Worm (Caenorhabditis elegans): ENCODE results near the gene gdi-1.
"Not testable (repeated sequence)": the region's sequence is repeated elsewhere in the genome, so short reads cannot be mapped to it uniquely, and the experiment has no call there.

gdi-1 gene

DNA sequence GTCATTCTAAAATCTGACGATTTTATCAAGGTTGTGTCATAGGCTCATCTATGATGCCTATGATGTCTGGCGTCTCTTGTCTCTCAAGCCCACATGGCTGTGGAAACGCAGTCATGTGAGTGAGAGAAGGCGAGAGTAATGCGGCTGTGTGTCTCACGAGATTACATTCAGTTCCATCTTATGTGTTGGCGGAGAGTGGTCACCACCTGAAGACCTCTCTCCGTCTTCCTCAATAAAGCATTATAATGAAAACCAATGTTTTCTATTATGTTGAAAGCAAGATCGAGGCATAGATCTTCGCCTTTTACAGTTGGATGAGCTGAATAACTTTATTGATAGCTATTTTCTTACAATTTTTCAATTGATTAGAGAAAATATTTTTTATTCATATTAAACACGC, 29.3 kb downstream of the gdi-1 start:
- TF ChIP-seq lir-1 (GFP tag; conservative IDR thresholded peaks at IDR 0.05), result peak; percentile 27; the same call in 1 of the 2 replicates
- TF ChIP-seq ceh-27 (GFP tag; optimal IDR thresholded peaks at IDR 0.05), result peak; percentile 26
- TF ChIP-seq nhr-80 (tag; optimal IDR thresholded peaks at IDR 0.05), result peak; percentile 28
- TF ChIP-seq hmg-1.2 (GFP tag; IDR thresholded peaks at IDR 0.05), result peak; percentile 56; the same call in 1 of the 2 replicates
- peak; percentile 9 for TF ChIP-seq K12H6.12 (tag; optimal IDR thresholded peaks at IDR 0.05)
- TF ChIP-seq K11D2.4 (GFP tag; IDR thresholded peaks at IDR 0.05), result peak; percentile 42; the same call in 1 of the 2 replicates
- peak; percentile 73; the same call in 1 of the 2 replicates for TF ChIP-seq egl-44 (GFP tag; IDR thresholded peaks at IDR 0.05)
- 0 out of 2 replicates have a peak, but pooled peaks have one; percentile 40 for TF ChIP-seq ceh-100 (GFP tag; IDR thresholded peaks at IDR 0.05)
- peak; percentile 57; the same call in 1 of the 2 replicates for TF ChIP-seq ekl-4 (GFP tag; IDR thresholded peaks at IDR 0.05)
- peak; percentile 65; the same call in 1 of the 2 replicates for TF ChIP-seq rcor-1 (GFP tag; IDR thresholded peaks at IDR 0.05)
- TF ChIP-seq mcd-1 (GFP tag; IDR thresholded peaks at IDR 0.05), result peak; percentile 74
- TF ChIP-seq C06A6.2 (GFP tag; conservative IDR thresholded peaks at IDR 0.05), result peak; percentile 58; the same call in 1 of the 2 replicates
- 0 out of 2 replicates have a peak, but pooled peaks have one; percentile 38 for TF ChIP-seq pbrm-1 (GFP tag; IDR thresholded peaks at IDR 0.05)
- TF ChIP-seq snpc-4 (GFP tag; optimal IDR thresholded peaks at IDR 0.05), result peak; percentile 20
- not testable (repeated sequence) for TF ChIP-seq snpc-4, cebp-1 (tag; optimal IDR thresholded peaks at IDR 0.05)
- 0 out of 2 replicates have a peak, but pooled peaks have one; percentile 41 for TF ChIP-seq nfyb-1 (GFP tag; IDR thresholded peaks at IDR 0.05)
- TF ChIP-seq Y95B8A.8 (GFP tag; IDR thresholded peaks at IDR 0.05), result 0 out of 2 replicates have a peak, but pooled peaks have one; percentile 7
- 0 out of 2 replicates have a peak, but pooled peaks have one; percentile 18 for TF ChIP-seq cebp-1 (GFP tag; IDR thresholded peaks at IDR 0.05)
- 0 out of 2 replicates have a peak, but pooled peaks have one; percentile 8 for TF ChIP-seq Y67H2A.10 (GFP tag; conservative IDR thresholded peaks at IDR 0.05)
- TF ChIP-seq attf-5 (GFP tag; optimal IDR thresholded peaks at IDR 0.05), result peak; percentile 39
- peak; percentile 6; the same call in 1 of the 2 replicates for TF ChIP-seq let-526 (GFP tag; IDR thresholded peaks at IDR 0.05)

DNA sequence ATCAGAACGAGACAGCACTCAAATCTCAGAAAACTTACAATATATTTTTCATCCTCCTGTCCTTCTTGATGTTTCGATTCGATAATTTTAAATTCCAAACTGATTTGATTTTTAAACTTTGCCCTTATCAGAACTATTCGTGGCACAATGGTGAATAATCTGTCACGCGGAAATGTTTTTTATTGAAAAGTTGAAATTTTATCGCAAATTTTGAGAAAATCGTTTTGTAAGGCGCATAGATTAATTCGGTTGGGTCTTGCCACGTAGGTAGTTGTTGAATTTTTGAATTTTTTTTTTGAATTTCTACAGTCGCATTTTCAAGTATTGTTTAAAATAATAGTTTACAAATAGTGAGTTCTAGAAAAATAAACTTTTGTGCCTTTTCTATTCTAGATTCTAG, 31.8 kb downstream of the gdi-1 start, which contains the start of gene ptp-5.2:
Gene ptp-5.2 (minus strand): TSS at position 101 of the 400 bp plus-strand sequence.
- TF ChIP-seq rcor-1 (GFP tag; IDR thresholded peaks at IDR 0.05), result no peak
- TF ChIP-seq hmg-1.2 (GFP tag; IDR thresholded peaks at IDR 0.05), result no peak
- TF ChIP-seq D2030.7 (GFP tag; IDR thresholded peaks at IDR 0.05), result no peak
- no peak for TF ChIP-seq let-526 (GFP tag; IDR thresholded peaks at IDR 0.05)
- TF ChIP-seq ceh-40 (GFP tag; IDR thresholded peaks at IDR 0.05), result no peak
- no peak for TF ChIP-seq snpc-3.4 (tag; optimal IDR thresholded peaks at IDR 0.05)
- no peak for TF ChIP-seq F23B12.7 (tag; optimal IDR thresholded peaks at IDR 0.05; ENCODE audit: insufficient read depth)
- no peak for TF ChIP-seq tbp1 (GFP tag; optimal IDR thresholded peaks at IDR 0.05)
- no peak for TF ChIP-seq B0019.2 (GFP tag; conservative IDR thresholded peaks at IDR 0.05)
- TF ChIP-seq T26A5.8 (tag; optimal IDR thresholded peaks at IDR 0.05), result no peak
- TF ChIP-seq F55B11.4 (tag; optimal IDR thresholded peaks at IDR 0.05; ENCODE audit: borderline replicate concordance, insufficient read depth), result no peak

DNA sequence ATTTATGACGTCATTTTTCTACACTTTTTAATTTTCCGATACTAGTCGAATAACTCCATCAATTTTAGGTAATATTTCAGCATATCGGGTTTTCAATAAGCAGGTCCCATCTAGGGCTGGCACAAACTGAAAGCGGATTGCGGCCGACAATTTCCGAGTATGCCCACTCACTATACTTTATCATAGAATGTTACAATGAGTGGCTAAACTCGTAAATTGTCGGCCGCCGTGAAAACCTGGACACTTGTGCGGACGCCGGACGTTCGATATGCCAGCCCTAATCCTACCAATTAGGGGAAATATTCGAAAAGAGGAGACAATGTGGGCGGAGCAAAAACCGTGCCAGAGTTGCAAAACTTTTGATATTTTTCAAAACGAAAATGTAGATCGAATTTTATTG, 33.0 kb downstream of the gdi-1 start:
- TF ChIP-seq dpl-1 (GFP tag; optimal IDR thresholded peaks at IDR 0.05) (no peak), F23B12.7 (tag; optimal IDR thresholded peaks at IDR 0.05; ENCODE audit: insufficient read depth) (no peak), sdz-38 (tag; optimal IDR thresholded peaks at IDR 0.05) (no peak), T26A5.8 (tag; optimal IDR thresholded peaks at IDR 0.05) (no peak), B0261.1 (tag; optimal IDR thresholded peaks at IDR 0.05) (no peak), F57C9.4 (tag; optimal IDR thresholded peaks at IDR 0.05) (no peak), hmg-1.2 (GFP tag; IDR thresholded peaks at IDR 0.05) (peak; percentile 36), lin-40 (tag; optimal IDR thresholded peaks at IDR 0.05) (no peak), snpc-4 (GFP tag; optimal IDR thresholded peaks at IDR 0.05) (no peak), snpc-4 (tag; optimal IDR thresholded peaks at IDR 0.05) (peak in 3 of 4 experiments; percentile 72 to 92 (median 77)), snpc-1.1 (tag; optimal IDR thresholded peaks at IDR 0.05; ENCODE audit: insufficient read depth) (peak; percentile 51), ztf-6 (GFP tag; IDR thresholded peaks at IDR 0.05) (no peak)

All from whole organism, young adult.